Worm (Caenorhabditis elegans) whole organism, late embryonic: ENCODE data around the gene C40H1.9.

ENCODE experiments used
- ama-1 ChIP-seq: fragments of 150-350 bp; optimal IDR thresholded peaks from 2 replicates; lab custom pipeline; 2014
- ceh-24 ChIP-seq: sonication (generic microtip); optimal IDR thresholded peaks from 2 replicates; lab custom pipeline; 2016; ENCODE audit warnings: mild to moderate bottlenecking, missing genetic modification characterization, missing compliant biosample characterization
- ceh-30 ChIP-seq: fragments of 150-350 bp; optimal IDR thresholded peaks from 2 replicates; lab custom pipeline; 2014; ENCODE audit warnings: missing biosample characterization, missing genetic modification characterization

DNA sequence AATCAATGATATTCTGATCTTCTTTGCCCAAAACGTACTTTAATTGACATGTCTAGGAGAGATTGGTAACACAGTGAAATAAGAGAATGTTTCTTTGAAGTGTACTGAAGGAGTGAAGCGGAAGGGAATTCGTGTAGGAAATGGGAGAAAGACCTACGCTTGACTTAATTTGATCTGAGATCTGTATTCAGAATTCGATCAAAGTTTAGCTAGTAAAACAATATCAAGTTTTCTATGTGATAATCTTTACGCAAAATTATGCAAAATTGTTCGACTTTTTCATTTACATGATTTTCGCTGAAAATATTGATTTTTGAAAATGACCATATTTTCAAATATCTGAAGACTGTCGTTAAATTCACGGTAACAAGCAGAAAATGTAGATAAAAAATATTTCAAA is 22.4 kb upstream of the C40H1.9 start, which contains the start of gene K01B6.4:
- TF ChIP-seq ceh-30 (tag; lab: Kevin White, UChicago) (no peak), ama-1 (lab: Kevin White, UChicago) (no peak), ceh-24 (no peak)
